Worm (Caenorhabditis elegans): Measurements from ENCODE around the gene aptf-3.

The aptf-3 gene

DNA sequence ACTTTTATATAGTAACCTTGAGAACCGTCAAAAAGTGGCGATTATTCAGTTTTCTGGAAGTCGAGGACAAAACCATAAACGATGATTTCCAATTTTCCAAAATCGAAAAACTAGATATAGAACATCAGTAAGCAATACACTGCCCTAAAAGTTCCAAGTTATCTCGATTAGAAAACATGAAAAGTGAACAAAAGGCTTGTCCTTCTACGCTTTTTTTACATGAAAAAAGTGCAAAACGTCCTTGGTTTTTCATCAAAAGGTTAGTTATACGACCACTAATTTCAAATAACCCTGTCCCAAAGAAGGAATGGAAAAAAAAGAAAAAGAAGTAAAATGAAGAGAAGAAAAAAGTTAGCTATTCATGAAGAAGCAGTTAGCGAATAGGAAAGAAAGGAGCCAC lies 8.1 kb upstream of the aptf-3 start:
- no peak for TF ChIP-seq unc-55 (GFP tag; optimal IDR thresholded peaks at IDR 0.05)

DNA sequence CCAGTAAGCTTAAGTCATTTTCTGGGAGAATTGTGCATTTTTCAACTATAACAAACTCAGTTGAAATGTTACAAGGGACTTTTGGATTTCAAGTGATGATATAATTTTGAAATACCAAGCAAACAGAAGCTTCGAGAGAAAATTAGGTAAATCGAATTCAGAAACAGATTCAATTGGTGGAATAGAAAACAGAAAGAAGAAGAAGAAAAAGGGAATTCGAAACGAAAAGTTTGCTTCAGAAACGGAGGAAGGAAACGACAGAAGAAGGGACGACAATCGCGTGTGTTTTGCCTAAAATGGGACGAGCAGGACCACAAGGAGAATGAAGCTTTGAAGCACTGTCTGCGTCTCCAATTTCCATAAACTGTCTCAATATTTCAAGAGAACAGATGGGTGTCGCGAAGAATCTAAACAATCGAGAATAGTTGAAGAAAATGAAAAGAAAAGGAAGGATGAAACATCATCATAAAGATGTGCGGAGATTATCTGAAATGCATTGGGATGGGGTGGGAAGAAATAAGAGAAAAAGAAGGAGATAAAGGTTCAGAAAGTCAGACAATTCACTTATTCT lies 6.2 kb upstream of the aptf-3 start:
- TF ChIP-seq ceh-31 (tag; optimal IDR thresholded peaks at IDR 0.05) (peak; percentile 54), unc-42 (tag; optimal IDR thresholded peaks at IDR 0.05) (peak; percentile 96), pros-1 (tag; optimal IDR thresholded peaks at IDR 0.05) (no peak)

DNA sequence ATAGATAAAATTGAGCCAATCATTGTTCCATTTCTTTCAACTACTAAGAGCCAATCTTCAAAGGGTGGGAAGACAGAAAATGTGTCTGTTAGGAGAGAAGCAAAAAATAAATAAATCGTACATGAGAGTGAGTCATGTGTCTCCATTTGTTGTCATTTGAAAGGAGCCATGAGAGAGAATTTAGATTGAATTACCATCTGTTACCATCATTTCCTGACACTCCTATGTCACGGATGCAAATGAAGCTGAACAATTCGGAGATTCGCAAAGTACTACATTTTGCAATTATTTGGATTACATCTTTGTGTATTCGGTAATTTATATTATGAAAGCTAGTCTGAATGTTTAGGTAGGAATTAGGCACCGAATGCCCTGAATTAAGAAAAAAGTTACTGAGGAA lies 5.5 kb upstream of the aptf-3 start:
- TF ChIP-seq F13H6.1 (tag; optimal IDR thresholded peaks at IDR 0.05) = no peak
- peak; percentile 81 for TF ChIP-seq unc-42 (tag; optimal IDR thresholded peaks at IDR 0.05)

DNA sequence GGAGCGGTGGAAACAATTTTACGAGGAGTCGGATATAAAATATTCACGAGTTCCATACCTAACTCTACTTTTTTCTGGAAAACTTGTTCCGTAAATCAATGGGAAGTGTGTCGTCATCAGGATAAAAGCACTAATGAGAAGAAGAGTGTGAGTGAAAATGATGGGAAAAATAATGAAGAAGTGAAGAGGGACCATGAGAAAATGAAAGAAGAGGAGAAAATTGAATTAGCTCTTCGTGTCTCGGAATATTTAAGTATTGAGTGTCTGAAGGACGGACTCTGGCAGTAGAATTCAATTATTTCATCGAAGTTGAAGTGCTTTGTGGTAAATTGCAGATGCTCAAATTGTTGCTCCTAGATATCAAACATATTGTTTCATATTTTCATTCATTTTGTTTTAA lies 4.8 kb upstream of the aptf-3 start:
- TF ChIP-seq unc-42 (tag; optimal IDR thresholded peaks at IDR 0.05) (peak; percentile 99), Y22D7AL.16 (tag; optimal IDR thresholded peaks at IDR 0.05) (no peak), ceh-31 (tag; optimal IDR thresholded peaks at IDR 0.05) (peak; percentile 81), ceh-14 (tag; optimal IDR thresholded peaks at IDR 0.05) (peak; percentile 53)

DNA sequence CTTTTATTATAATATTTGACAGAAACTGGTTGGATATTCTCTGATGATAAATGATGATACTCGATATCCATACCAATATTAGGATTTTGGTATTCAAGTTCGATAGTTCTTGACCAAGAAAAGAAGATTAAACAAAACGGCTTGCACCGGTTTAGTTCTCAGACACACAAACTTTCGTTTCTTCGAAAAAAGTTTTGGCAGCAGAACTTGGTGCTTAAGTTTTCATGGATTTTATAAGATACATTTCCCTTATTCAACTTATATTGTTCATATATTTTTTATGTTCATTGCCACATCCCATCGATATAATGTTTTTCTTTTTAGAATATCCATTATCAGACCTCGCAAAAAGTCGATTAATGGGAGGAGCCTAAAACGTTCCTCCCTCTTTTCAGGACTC lies 3.3 kb upstream of the aptf-3 start, which contains the start of gene aptf-4:
aptf-4 (plus strand) TSS at position 301 of the 400 bp plus-strand sequence.
- TF ChIP-seq sox-2 (GFP tag; IDR thresholded peaks at IDR 0.05) (no peak), elt-2 (tag; optimal IDR thresholded peaks at IDR 0.05) (no peak), lin-11 (tag; optimal IDR thresholded peaks at IDR 0.05) (no peak), ceh-24 (tag; optimal IDR thresholded peaks at IDR 0.05) (no peak), K02D7.2 (tag; optimal IDR thresholded peaks at IDR 0.05) (no peak), pros-1 (tag; optimal IDR thresholded peaks at IDR 0.05) (no peak), rnt-1 (tag; optimal IDR thresholded peaks at IDR 0.05) (no peak), unc-42 (tag; optimal IDR thresholded peaks at IDR 0.05) (no peak), ceh-48 (tag; optimal IDR thresholded peaks at IDR 0.05) (no peak), gmeb-2 (tag; optimal IDR thresholded peaks at IDR 0.05) (no peak), K09A11.1 (tag; optimal IDR thresholded peaks at IDR 0.05; ENCODE audit: insufficient read depth) (no peak), Y22D7AL.16 (tag; optimal IDR thresholded peaks at IDR 0.05) (no peak), C08G9.2 (tag; optimal IDR thresholded peaks at IDR 0.05) (no peak), nhr-11 (tag; optimal IDR thresholded peaks at IDR 0.05) (no peak)

DNA sequence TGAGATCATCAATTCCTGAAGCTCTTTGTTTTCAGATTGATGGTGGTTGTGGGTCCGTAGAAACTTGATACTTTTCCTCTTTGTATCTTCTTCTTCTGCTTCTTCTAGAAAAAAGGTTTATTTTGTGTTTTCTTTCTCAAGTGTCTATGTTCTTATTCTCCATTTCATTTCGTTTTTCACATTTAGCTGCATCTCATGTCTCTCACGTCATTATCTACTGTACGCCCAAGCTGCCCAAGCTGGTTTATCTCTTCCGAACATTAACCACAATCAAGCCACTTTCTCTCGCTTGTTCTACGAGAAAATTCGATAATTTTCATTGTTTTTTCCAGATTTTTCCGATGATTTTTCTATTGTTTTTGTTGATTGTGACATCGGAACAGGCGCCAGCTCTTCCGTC lies 5.2 kb downstream of the aptf-3 start, which contains the start of gene F28C6.5:
F28C6.5 (plus strand) TSS at position 301 of the 400 bp plus-strand sequence.
- TF ChIP-seq fkh-6 (tag; optimal IDR thresholded peaks at IDR 0.05) (no peak), sox-2 (GFP tag; IDR thresholded peaks at IDR 0.05) (no peak), ceh-24 (tag; optimal IDR thresholded peaks at IDR 0.05) (no peak), ceh-31 (tag; optimal IDR thresholded peaks at IDR 0.05) (no peak), ama-1 (optimal IDR thresholded peaks at IDR 0.05) (no peak)

DNA sequence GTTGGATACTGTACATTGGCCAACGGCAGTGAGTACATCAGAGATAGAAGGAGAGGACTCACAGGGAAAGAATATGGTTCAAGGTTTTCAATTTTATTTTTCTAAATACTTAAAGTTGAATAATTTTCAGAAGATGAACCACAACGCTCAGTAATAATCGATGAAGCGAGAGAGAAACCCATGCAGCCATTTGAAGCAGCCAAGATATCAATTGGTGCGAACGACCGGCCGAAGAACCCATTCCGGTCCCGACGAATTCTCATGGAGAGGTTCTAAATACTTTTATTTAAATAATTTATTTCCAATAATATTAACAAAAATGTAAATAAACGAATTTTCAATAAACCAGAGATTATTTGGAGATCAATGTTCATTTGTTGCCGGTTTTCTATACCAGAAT lies 6.2 kb downstream of the aptf-3 start, which contains the start of gene pigg-1:
pigg-1 (minus strand) TSS at position 101 of the 400 bp plus-strand sequence.
- no peak for TF ChIP-seq elt-4 (tag; optimal IDR thresholded peaks at IDR 0.05)
- TF ChIP-seq T23F11.4 (GFP tag; optimal IDR thresholded peaks at IDR 0.05) = no peak
- TF ChIP-seq K09A11.1 (tag; optimal IDR thresholded peaks at IDR 0.05; ENCODE audit: insufficient read depth) = no peak
- no peak for TF ChIP-seq hlh-30 (tag; optimal IDR thresholded peaks at IDR 0.05; ENCODE audit: insufficient read depth)
- TF ChIP-seq fkh-10 (GFP tag; optimal IDR thresholded peaks at IDR 0.05) = no peak
- TF ChIP-seq ceh-22 (tag; optimal IDR thresholded peaks at IDR 0.05) = no peak
- TF ChIP-seq dmd-4 (tag; optimal IDR thresholded peaks at IDR 0.05; ENCODE audit: borderline replicate concordance) = no peak
- TF ChIP-seq K02D7.2 (tag; optimal IDR thresholded peaks at IDR 0.05) = no peak
- no peak for TF ChIP-seq sox-2 (GFP tag; IDR thresholded peaks at IDR 0.05)
- no peak for TF ChIP-seq fkh-6 (tag; optimal IDR thresholded peaks at IDR 0.05)
- TF ChIP-seq eyg-1 (tag; optimal IDR thresholded peaks at IDR 0.05) = no peak
- no peak for TF ChIP-seq tbx-2 (tag; optimal IDR thresholded peaks at IDR 0.05)
- no peak for TF ChIP-seq hlh-15 (tag; optimal IDR thresholded peaks at IDR 0.05)
- TF ChIP-seq ceh-48 (tag; optimal IDR thresholded peaks at IDR 0.05) = no peak
- no peak for TF ChIP-seq ahr-1 (tag; optimal IDR thresholded peaks at IDR 0.05)
- TF ChIP-seq hlh-6 (tag; optimal IDR thresholded peaks at IDR 0.05) = no peak
